Worm (Caenorhabditis elegans) whole organism, L1 larva: Measurements from ENCODE around the gene clec-125.
A peak's percentile ranks its signal among the peaks of the same experiment; 100 is the strongest.

ENCODE experiments used
- lin-14 ChIP-seq: fragments of 200-800 bp; sonication (Bioruptor generic); optimal IDR thresholded peaks from 2 replicates; lab custom pipeline; 2018; ENCODE audit warnings: mild to moderate bottlenecking, missing genetic modification characterization, moderate library complexity, missing compliant biosample characterization
- lin-39 ChIP-seq: fragments of 150-350 bp; optimal IDR thresholded peaks from 2 replicates; lab custom pipeline; 2014; ENCODE audit warnings: missing biosample characterization, missing genetic modification reagents, missing genetic modification characterization
- mdl-1 ChIP-seq, 2 experiments: fragments of 150-350 bp; optimal IDR thresholded peaks; 2 replicates each; lab custom pipeline; 2014 to 2017; ENCODE audit warnings: missing biosample characterization in 2 of 2, missing genetic modification characterization in 2 of 2, inconsistent platforms in 1 of 2
- nhr-28 ChIP-seq: fragments of 150-350 bp; optimal IDR thresholded peaks from 2 replicates; lab custom pipeline; 2014; ENCODE audit warnings: missing biosample characterization, missing genetic modification characterization
- rnt-1 ChIP-seq: sonication (generic microtip); optimal IDR thresholded peaks from 2 replicates; lab custom pipeline; 2016; ENCODE audit warnings: mild to moderate bottlenecking, missing genetic modification characterization, moderate library complexity, missing compliant biosample characterization
- snpc-4 ChIP-seq: fragments of 150-350 bp; optimal IDR thresholded peaks from 2 replicates; lab custom pipeline; 2014; ENCODE audit warnings: missing biosample characterization, missing genetic modification characterization
- tbx-2 ChIP-seq: sonication (generic microtip); optimal IDR thresholded peaks from 2 replicates; lab custom pipeline; 2016; ENCODE audit warnings: missing genetic modification characterization, missing compliant biosample characterization

- no peak for TF ChIP-seq nhr-28 (tag; lab: Kevin White, UChicago)
- TF ChIP-seq tbx-2: peak; percentile 65
- TF ChIP-seq rnt-1 (tag; lab: Kevin White, UChicago): peak; percentile 66
- no peak for TF ChIP-seq snpc-4 (tag; lab: Kevin White, UChicago)
- TF ChIP-seq lin-39 (tag; lab: Kevin White, UChicago): no peak
- TF ChIP-seq lin-14: peak; percentile 76
- peak in 1 of 2 experiments; percentile 50 for TF ChIP-seq mdl-1 (tag; optimal IDR thresholded peaks at IDR 0.05; lab: Kevin White, UChicago)
Measured at ce11 chrII:3518961-3519544, 3.2 kb downstream of the clec-125 start, which contains the start of gene clec-126.
